Worm (Caenorhabditis elegans): ENCODE results near the gene rig-4.

ce11 chrIV:8036492-8036891 lies 32.6 kb upstream of the rig-4 start:
- TF ChIP-seq hlh-30 (tag; optimal IDR thresholded peaks at IDR 0.05; ENCODE audit: insufficient read depth): no peak
- TF ChIP-seq ceh-9 (tag; optimal IDR thresholded peaks at IDR 0.05): no peak
- TF ChIP-seq hlh-8 (tag; optimal IDR thresholded peaks at IDR 0.05): no peak
- TF ChIP-seq che-1 (tag; optimal IDR thresholded peaks at IDR 0.05): no peak
- no peak for TF ChIP-seq sox-4 (tag; optimal IDR thresholded peaks at IDR 0.05)
- no peak for TF ChIP-seq ref-2 (tag; optimal IDR thresholded peaks at IDR 0.05)
- TF ChIP-seq pha-2 (tag; optimal IDR thresholded peaks at IDR 0.05): no peak

Data from whole organism, late embryonic.